Worm (Caenorhabditis elegans) whole organism, mixed stage, embryonic: ENCODE data around the gene T11F9.10.

Experiments used
- lin-13 ChIP-seq: fragments of 150-350 bp; optimal IDR thresholded peaks from 2 replicates; lab custom pipeline; 2014; ENCODE audit warnings: missing biosample characterization, missing genetic modification characterization
- lsy-2 ChIP-seq: fragments of 150-350 bp; optimal IDR thresholded peaks from 2 replicates; lab custom pipeline; 2014; ENCODE audit warnings: missing biosample characterization, missing genetic modification characterization
- mls-2 ChIP-seq: sonication (generic microtip); optimal IDR thresholded peaks from 2 replicates; lab custom pipeline; 2016; ENCODE audit warnings: mild to moderate bottlenecking, missing genetic modification characterization, moderate library complexity, missing compliant biosample characterization
- nhr-12 ChIP-seq: fragments of 150-350 bp; optimal IDR thresholded peaks from 2 replicates; lab custom pipeline; 2014; ENCODE audit warnings: missing biosample characterization, missing genetic modification characterization
- nhr-28 ChIP-seq: fragments of 150-350 bp; optimal IDR thresholded peaks from 2 replicates; lab custom pipeline; 2014; ENCODE audit warnings: missing biosample characterization, missing genetic modification characterization
- snpc-4 ChIP-seq: fragments of 150-350 bp; optimal IDR thresholded peaks from 2 replicates; lab custom pipeline; 2014; ENCODE audit warnings: missing biosample characterization, missing genetic modification characterization
- unc-39 ChIP-seq: fragments of 150-350 bp; optimal IDR thresholded peaks from 2 replicates; lab custom pipeline; 2014; ENCODE audit warnings: missing biosample characterization, missing genetic modification characterization
- ztf-11 ChIP-seq: fragments of 150-350 bp; optimal IDR thresholded peaks from 2 replicates; lab custom pipeline; 2014; ENCODE audit warnings: missing biosample characterization, missing genetic modification characterization

- TF ChIP-seq lsy-2 (tag; lab: Kevin White, UChicago) (no peak), nhr-12 (tag; lab: Kevin White, UChicago) (no peak), lin-13 (no peak), unc-39 (tag; lab: Kevin White, UChicago) (no peak), snpc-4 (no peak), nhr-28 (no peak), ztf-11 (no peak), mls-2 (tag; lab: Kevin White, UChicago) (no peak)
Observed at ce11 chrV:11479406-11479805, 7.4 kb upstream of the T11F9.10 start, which contains the start of gene T11F9.22.
